Worm (Caenorhabditis elegans) whole organism, L2 larva: ENCODE results near the gene cfz-2.
"Not testable (repeated sequence)": the region's sequence is repeated elsewhere in the genome, so short reads cannot be mapped to it uniquely, and the experiment has no call there.

ENCODE experiments used
- C34F6.9 ChIP-seq: fragments of 150-350 bp; optimal IDR thresholded peaks from 2 replicates; lab custom pipeline; 2014; ENCODE audit warnings: missing biosample characterization, missing genetic modification characterization
- R02D3.7 ChIP-seq: fragments of 150-350 bp; optimal IDR thresholded peaks from 2 replicates; lab custom pipeline; 2014; ENCODE audit warnings: missing biosample characterization, missing genetic modification characterization
- Y55F3AM.14 ChIP-seq: fragments of 200-800 bp; sonication (Bioruptor generic); optimal IDR thresholded peaks from 2 replicates; lab custom pipeline; 2018; ENCODE audit warnings: mild to moderate bottlenecking, missing genetic modification characterization, missing compliant biosample characterization
- alr-1 ChIP-seq: fragments of 150-350 bp; optimal IDR thresholded peaks from 2 replicates; lab custom pipeline; 2014; ENCODE audit warnings: missing biosample characterization, missing genetic modification characterization
- ama-1 ChIP-seq: fragments of 150-350 bp; optimal IDR thresholded peaks from 2 replicates; lab custom pipeline; 2018; ENCODE audit warnings: inconsistent platforms
- blmp-1 ChIP-seq: sonication (generic microtip); optimal IDR thresholded peaks from 2 replicates; lab custom pipeline; 2017; ENCODE audit warnings: missing genetic modification characterization, mild to moderate bottlenecking, missing compliant biosample characterization, antibody characterized with exemption, moderate library complexity; ENCODE audit not compliant: insufficient read depth
- ceh-16 ChIP-seq: fragments of 150-350 bp; optimal IDR thresholded peaks from 2 replicates; lab custom pipeline; 2014; ENCODE audit warnings: missing biosample characterization, missing genetic modification characterization
- crh-2 ChIP-seq: sonication (generic microtip); optimal IDR thresholded peaks from 2 replicates; lab custom pipeline; 2017; ENCODE audit warnings: missing biosample characterization, missing genetic modification characterization
- dmd-4 ChIP-seq: sonication (generic microtip); optimal IDR thresholded peaks from 2 replicates; lab custom pipeline; 2017; ENCODE audit warnings: missing biosample characterization, missing genetic modification characterization
- egl-27 ChIP-seq: sonication (generic microtip); optimal IDR thresholded peaks from 3 replicates; lab custom pipeline; 2017; ENCODE audit warnings: missing biosample characterization, missing genetic modification reagents, missing genetic modification characterization
- lin-13 ChIP-seq: fragments of 150-350 bp; optimal IDR thresholded peaks from 2 replicates; lab custom pipeline; 2014; ENCODE audit warnings: missing biosample characterization, missing genetic modification reagents, missing genetic modification characterization
- lin-39 ChIP-seq: fragments of 150-350 bp; optimal IDR thresholded peaks from 2 replicates; lab custom pipeline; 2014; ENCODE audit warnings: missing biosample characterization, missing genetic modification reagents, missing genetic modification characterization
- lsy-2 ChIP-seq, 2 experiments: fragments of 150-350 bp in 1 of 2; sonication (generic microtip) in 1 of 2; optimal IDR thresholded peaks; 2 replicates each; lab custom pipeline; 2014 to 2017; ENCODE audit warnings: missing biosample characterization in 2 of 2, missing genetic modification characterization in 2 of 2
- mab-5 ChIP-seq: fragments of 150-350 bp; optimal IDR thresholded peaks from 2 replicates; lab custom pipeline; 2014; ENCODE audit warnings: missing biosample characterization, missing genetic modification characterization
- mbf-1 ChIP-seq: sonication (generic microtip); optimal IDR thresholded peaks from 2 replicates; lab custom pipeline; 2017; ENCODE audit warnings: missing biosample characterization, missing genetic modification characterization
- mdl-1 ChIP-seq, 2 experiments: fragments of 150-350 bp in 1 of 2; sonication (generic microtip) in 1 of 2; optimal IDR thresholded peaks; 2 replicates each; lab custom pipeline; 2017; ENCODE audit warnings: missing biosample characterization in 2 of 2, missing genetic modification characterization in 2 of 2
- nhr-10 ChIP-seq: sonication (generic microtip); optimal IDR thresholded peaks from 2 replicates; lab custom pipeline; 2017; ENCODE audit warnings: missing biosample characterization, missing genetic modification characterization
- nhr-12 ChIP-seq: fragments of 150-350 bp; optimal IDR thresholded peaks from 2 replicates; lab custom pipeline; 2014; ENCODE audit warnings: missing biosample characterization, missing genetic modification characterization
- nhr-129 ChIP-seq: fragments of 150-350 bp; optimal IDR thresholded peaks from 2 replicates; lab custom pipeline; 2014; ENCODE audit warnings: missing biosample characterization, missing genetic modification characterization
- nhr-21 ChIP-seq: fragments of 150-350 bp; optimal IDR thresholded peaks from 2 replicates; lab custom pipeline; 2014; ENCODE audit warnings: missing biosample characterization, missing genetic modification characterization
- nhr-23 ChIP-seq: fragments of 150-350 bp; optimal IDR thresholded peaks from 2 replicates; lab custom pipeline; 2014; ENCODE audit warnings: missing biosample characterization, missing genetic modification reagents, missing genetic modification characterization
- nhr-237 ChIP-seq: fragments of 150-350 bp; optimal IDR thresholded peaks from 2 replicates; lab custom pipeline; 2014; ENCODE audit warnings: missing biosample characterization, missing genetic modification characterization
- nhr-25 ChIP-seq: fragments of 150-350 bp; sonication (generic microtip); optimal IDR thresholded peaks from 3 replicates; lab custom pipeline; 2014; ENCODE audit warnings: missing biosample characterization, missing genetic modification characterization
- nhr-6 ChIP-seq: fragments of 150-350 bp; optimal IDR thresholded peaks from 2 replicates; lab custom pipeline; 2014; ENCODE audit warnings: missing biosample characterization, missing genetic modification characterization
- peb-1 ChIP-seq: fragments of 150-350 bp; optimal IDR thresholded peaks from 2 replicates; lab custom pipeline; 2014; ENCODE audit warnings: missing biosample characterization, missing genetic modification characterization
- sem-4 ChIP-seq: fragments of 150-350 bp; optimal IDR thresholded peaks from 2 replicates; lab custom pipeline; 2014; ENCODE audit warnings: missing biosample characterization, missing genetic modification reagents, missing genetic modification characterization
- skn-1 ChIP-seq: sonication (generic microtip); optimal IDR thresholded peaks from 2 replicates; lab custom pipeline; 2017; ENCODE audit warnings: missing biosample characterization, missing genetic modification characterization
- sma-3 ChIP-seq: sonication (generic microtip); optimal IDR thresholded peaks from 2 replicates; lab custom pipeline; 2016; ENCODE audit warnings: missing genetic modification reagents, missing genetic modification characterization, missing compliant biosample characterization
- sma-9 ChIP-seq, 2 experiments: fragments of 150-350 bp in 1 of 2; sonication (generic microtip) in 1 of 2; optimal IDR thresholded peaks; 2 replicates each; lab custom pipeline; 2014 to 2016; ENCODE audit warnings: missing genetic modification characterization in 2 of 2, mild to moderate bottlenecking in 1 of 2, missing biosample characterization in 1 of 2, missing compliant biosample characterization in 1 of 2, missing genetic modification reagents in 1 of 2, moderate library complexity in 1 of 2
- unc-39 ChIP-seq: fragments of 150-350 bp; optimal IDR thresholded peaks from 2 replicates; lab custom pipeline; 2014; ENCODE audit warnings: missing biosample characterization, missing genetic modification characterization
- unc-55 ChIP-seq: fragments of 150-350 bp; sonication (generic microtip); optimal IDR thresholded peaks from 3 replicates; lab custom pipeline; 2014; ENCODE audit warnings: missing biosample characterization, missing genetic modification reagents, missing genetic modification characterization
- unc-62 ChIP-seq: fragments of 150-350 bp; optimal IDR thresholded peaks from 2 replicates; lab custom pipeline; 2014; ENCODE audit warnings: missing biosample characterization, missing genetic modification reagents, missing genetic modification characterization
- zag-1 ChIP-seq: fragments of 150-350 bp; optimal IDR thresholded peaks from 2 replicates; lab custom pipeline; 2014; ENCODE audit warnings: missing biosample characterization, missing genetic modification characterization
- ztf-1 ChIP-seq: fragments of 200-800 bp; sonication (Bioruptor generic); conservative IDR thresholded peaks from 2 replicates; pipeline ENCODE4 v1.3.6; 2022; ENCODE audit warnings: missing genetic modification characterization, missing compliant biosample characterization

Gene cfz-2

ce11 chrV:3413010-3413409 lies 31.7 kb downstream of the cfz-2 start, which contains the start of gene txt-11:
Gene txt-11 (plus strand): TSS chrV:3413310.
- TF ChIP-seq sma-9 (GFP tag; optimal IDR thresholded peaks at IDR 0.05; lab: Kevin White, UChicago) (peak; percentile 64), sma-9 (tag; optimal IDR thresholded peaks at IDR 0.05; lab: Kevin White, UChicago) (no peak), lsy-2 (tag; optimal IDR thresholded peaks at IDR 0.05; lab: Kevin White, UChicago) (no peak)

ce11 chrV:3410098-3410570 lies 34.5 kb downstream of the cfz-2 start, which contains the start of gene arrd-22:
Gene arrd-22 (plus strand): TSS chrV:3410520.
- TF ChIP-seq sma-9 (GFP tag; optimal IDR thresholded peaks at IDR 0.05; lab: Kevin White, UChicago) (peak; percentile 95), sma-9 (tag; optimal IDR thresholded peaks at IDR 0.05; lab: Kevin White, UChicago) (no peak), sem-4 (tag; lab: Kevin White, UChicago) (no peak), unc-55 (GFP tag; lab: Kevin White, UChicago) (peak; percentile 24), egl-27 (peak; percentile 8), mdl-1 (tag; optimal IDR thresholded peaks at IDR 0.05; lab: Kevin White, UChicago) (peak in 1 of 2 experiments; percentile 25)

- TF ChIP-seq zag-1 (peak; percentile 33), Y55F3AM.14 (GFP tag; lab: Kevin White, UChicago) (no peak)
Measured at ce11 chrV:3409498-3409897, 35.2 kb downstream of the cfz-2 start.

ce11 chrV:3408602-3409001 lies 36.1 kb downstream of the cfz-2 start, which contains the start of gene T20D4.7:
Gene T20D4.7 (plus strand): TSS chrV:3408902.
- TF ChIP-seq nhr-23 (tag; lab: Kevin White, UChicago) (no peak), mbf-1 (tag; lab: Kevin White, UChicago) (no peak), blmp-1 (tag; lab: Kevin White, UChicago) (no peak), lsy-2 (tag; optimal IDR thresholded peaks at IDR 0.05; lab: Kevin White, UChicago) (no peak), sma-3 (GFP tag; lab: Kevin White, UChicago) (no peak), dmd-4 (tag; lab: Kevin White, UChicago) (no peak), ceh-16 (no peak), crh-2 (tag; lab: Kevin White, UChicago) (no peak)

ce11 chrV:3399952-3400351 lies 44.7 kb downstream of the cfz-2 start, which contains the start of gene T20D4.10:
Gene T20D4.10 (plus strand): TSS chrV:3400252.
- TF ChIP-seq ceh-16; mdl-1 (tag; optimal IDR thresholded peaks at IDR 0.05; lab: Kevin White, UChicago); sma-3 (GFP tag; lab: Kevin White, UChicago): not testable (repeated sequence)

ce11 chrV:3398314-3398713 lies 46.4 kb downstream of the cfz-2 start, which contains the start of gene T20D4.11:
Gene T20D4.11 (plus strand): TSS chrV:3398690.
- TF ChIP-seq egl-27 (no peak), nhr-12 (tag; lab: Kevin White, UChicago) (no peak), nhr-129 (tag; lab: Kevin White, UChicago) (no peak), sem-4 (tag; lab: Kevin White, UChicago) (no peak), ztf-1 (GFP tag; lab: Robert Waterston, UW) (no peak), ceh-16 (no peak), nhr-6 (tag; lab: Kevin White, UChicago) (no peak), lin-39 (no peak), lsy-2 (tag; optimal IDR thresholded peaks at IDR 0.05; lab: Kevin White, UChicago) (peak in 1 of 2 experiments; percentile 32), sma-3 (GFP tag; lab: Kevin White, UChicago) (no peak), sma-9 (GFP tag; optimal IDR thresholded peaks at IDR 0.05; lab: Kevin White, UChicago) (peak; percentile 77), sma-9 (tag; optimal IDR thresholded peaks at IDR 0.05; lab: Kevin White, UChicago) (no peak), mab-5 (tag; lab: Kevin White, UChicago) (no peak), nhr-237 (tag; lab: Kevin White, UChicago) (no peak), peb-1 (tag; lab: Kevin White, UChicago) (no peak), ama-1 (lab: Kevin White, UChicago) (no peak), nhr-10 (tag; lab: Kevin White, UChicago) (no peak), unc-39 (tag; lab: Kevin White, UChicago) (no peak), nhr-21 (tag; lab: Kevin White, UChicago) (no peak), nhr-25 (no peak), zag-1 (no peak), unc-62 (GFP tag; lab: Kevin White, UChicago) (no peak), mbf-1 (tag; lab: Kevin White, UChicago) (no peak), alr-1 (tag; lab: Kevin White, UChicago) (no peak), lin-13 (GFP tag; lab: Kevin White, UChicago) (no peak), skn-1 (tag; lab: Kevin White, UChicago) (no peak), R02D3.7 (tag; lab: Kevin White, UChicago) (no peak), C34F6.9 (tag; lab: Kevin White, UChicago) (peak; percentile 0)
